Worm (Caenorhabditis elegans): ENCODE measurements around the gene gln-3.

Gene gln-3

ce11 chrIV:16192754-16193153 is 22.3 kb upstream of the gln-3 start:
- TF ChIP-seq ceh-82 (tag; optimal IDR thresholded peaks at IDR 0.05) (no peak), sma-3 (GFP tag; optimal IDR thresholded peaks at IDR 0.05) (no peak), mbf-1 (tag; optimal IDR thresholded peaks at IDR 0.05) (no peak), sma-9 (GFP tag; optimal IDR thresholded peaks at IDR 0.05) (no peak), sma-9 (tag; optimal IDR thresholded peaks at IDR 0.05) (no peak), blmp-1 (tag; optimal IDR thresholded peaks at IDR 0.05; ENCODE audit: insufficient read depth) (peak; percentile 52)

- TF ChIP-seq lsy-2 (tag; optimal IDR thresholded peaks at IDR 0.05) (no peak), ceh-82 (tag; optimal IDR thresholded peaks at IDR 0.05) (no peak), nhr-12 (tag; optimal IDR thresholded peaks at IDR 0.05) (no peak), nhr-10 (tag; optimal IDR thresholded peaks at IDR 0.05) (no peak), blmp-1 (tag; optimal IDR thresholded peaks at IDR 0.05; ENCODE audit: insufficient read depth) (no peak), lin-11 (tag; optimal IDR thresholded peaks at IDR 0.05) (no peak), mdl-1 (tag; optimal IDR thresholded peaks at IDR 0.05) (no peak), crh-2 (tag; optimal IDR thresholded peaks at IDR 0.05) (no peak), sem-4 (tag; optimal IDR thresholded peaks at IDR 0.05) (no peak)
Observed at ce11 chrIV:16191597-16191996, 21.1 kb upstream of the gln-3 start.

DNA sequence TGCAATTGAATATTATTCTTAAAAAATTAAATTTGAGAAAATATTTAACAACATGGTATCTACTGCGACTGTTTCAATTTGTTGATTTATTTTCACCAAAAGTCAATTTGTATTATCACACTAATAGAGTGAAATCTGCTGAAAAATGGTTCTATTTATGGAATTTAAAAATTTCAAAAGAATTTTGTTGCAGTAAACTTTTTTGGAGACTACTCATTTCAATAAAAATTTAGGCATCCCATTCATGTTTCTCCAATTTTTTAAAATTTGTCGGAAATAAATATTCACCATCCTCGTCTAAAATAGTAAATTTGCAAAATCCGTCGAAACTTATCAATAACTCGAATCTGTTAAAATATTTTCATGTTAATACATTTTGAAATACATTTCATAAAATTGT is 15.5 kb upstream of the gln-3 start:
- TF ChIP-seq ceh-16 (tag; optimal IDR thresholded peaks at IDR 0.05) (no peak), gmeb-1 (tag; optimal IDR thresholded peaks at IDR 0.05) (no peak), mab-5 (tag; optimal IDR thresholded peaks at IDR 0.05) (no peak), zag-1 (tag; optimal IDR thresholded peaks at IDR 0.05) (no peak), nhr-12 (tag; optimal IDR thresholded peaks at IDR 0.05) (no peak), elt-1 (tag; optimal IDR thresholded peaks at IDR 0.05) (no peak), blmp-1 (tag; optimal IDR thresholded peaks at IDR 0.05; ENCODE audit: insufficient read depth) (no peak), fos-1 (tag; optimal IDR thresholded peaks at IDR 0.05) (no peak), lin-13 (GFP tag; optimal IDR thresholded peaks at IDR 0.05) (no peak), sma-3 (GFP tag; optimal IDR thresholded peaks at IDR 0.05) (no peak)

- TF ChIP-seq F13H6.1 (tag; optimal IDR thresholded peaks at IDR 0.05) (no peak), ama-1 (optimal IDR thresholded peaks at IDR 0.05) (no peak), sma-9 (GFP tag; optimal IDR thresholded peaks at IDR 0.05) (no peak), sma-9 (tag; optimal IDR thresholded peaks at IDR 0.05) (no peak), ceh-82 (tag; optimal IDR thresholded peaks at IDR 0.05) (no peak), ztf-4 (tag; optimal IDR thresholded peaks at IDR 0.05) (no peak), nhr-12 (tag; optimal IDR thresholded peaks at IDR 0.05) (no peak), fos-1 (tag; optimal IDR thresholded peaks at IDR 0.05) (no peak), crh-2 (tag; optimal IDR thresholded peaks at IDR 0.05) (no peak), mbf-1 (tag; optimal IDR thresholded peaks at IDR 0.05) (no peak), nhr-25 (tag; optimal IDR thresholded peaks at IDR 0.05) (no peak), unc-55 (GFP tag; optimal IDR thresholded peaks at IDR 0.05) (no peak), unc-39 (tag; optimal IDR thresholded peaks at IDR 0.05) (no peak), dmd-4 (tag; optimal IDR thresholded peaks at IDR 0.05) (no peak), alr-1 (tag; optimal IDR thresholded peaks at IDR 0.05) (no peak), mab-5 (tag; optimal IDR thresholded peaks at IDR 0.05) (no peak), lin-13 (GFP tag; optimal IDR thresholded peaks at IDR 0.05) (no peak), ztf-11 (tag; optimal IDR thresholded peaks at IDR 0.05) (no peak), nhr-11 (tag; optimal IDR thresholded peaks at IDR 0.05) (no peak), gmeb-1 (tag; optimal IDR thresholded peaks at IDR 0.05) (no peak)
Observed at ce11 chrIV:16184521-16184920, 14.0 kb upstream of the gln-3 start, which contains the start of gene Y105C5B.1413. Y105C5B.1413 (minus strand) TSS chrIV:16184621.

- TF ChIP-seq egl-27 (tag; optimal IDR thresholded peaks at IDR 0.05) = peak; percentile 82
- TF ChIP-seq sma-3 (GFP tag; optimal IDR thresholded peaks at IDR 0.05) = peak; percentile 94
- TF ChIP-seq mdl-1 (tag; optimal IDR thresholded peaks at IDR 0.05) = peak in 1 of 2 experiments; percentile 52
- TF ChIP-seq unc-62 (GFP tag; optimal IDR thresholded peaks at IDR 0.05) = no peak
- TF ChIP-seq C34F6.9 (tag; optimal IDR thresholded peaks at IDR 0.05) = no peak
- TF ChIP-seq ZK546.5 (tag; optimal IDR thresholded peaks at IDR 0.05) = no peak
- no peak for TF ChIP-seq dmd-4 (tag; optimal IDR thresholded peaks at IDR 0.05)
- peak; percentile 84 for TF ChIP-seq nhr-129 (tag; optimal IDR thresholded peaks at IDR 0.05)
- no peak for TF ChIP-seq lin-39 (tag; optimal IDR thresholded peaks at IDR 0.05)
- no peak for TF ChIP-seq peb-1 (tag; optimal IDR thresholded peaks at IDR 0.05)
- no peak for TF ChIP-seq ceh-16 (tag; optimal IDR thresholded peaks at IDR 0.05)
- TF ChIP-seq nhr-77 (tag; optimal IDR thresholded peaks at IDR 0.05) = no peak
- TF ChIP-seq ztf-1 (GFP tag; conservative IDR thresholded peaks at IDR 0.05) = no peak
- TF ChIP-seq elt-1 (tag; optimal IDR thresholded peaks at IDR 0.05) = no peak
- peak; percentile 90 for TF ChIP-seq crh-2 (tag; optimal IDR thresholded peaks at IDR 0.05)
- TF ChIP-seq fos-1 (tag; optimal IDR thresholded peaks at IDR 0.05) = peak; percentile 78
- TF ChIP-seq nhr-23 (tag; optimal IDR thresholded peaks at IDR 0.05) = no peak
- peak; percentile 88 for TF ChIP-seq snpc-4 (tag; optimal IDR thresholded peaks at IDR 0.05)
- TF ChIP-seq aly-2 (tag; optimal IDR thresholded peaks at IDR 0.05) = no peak
- peak; percentile 69 for TF ChIP-seq nhr-25 (tag; optimal IDR thresholded peaks at IDR 0.05)
- TF ChIP-seq nhr-237 (tag; optimal IDR thresholded peaks at IDR 0.05) = no peak
- peak; percentile 58 for TF ChIP-seq blmp-1 (tag; optimal IDR thresholded peaks at IDR 0.05; ENCODE audit: insufficient read depth)
- TF ChIP-seq nhr-21 (tag; optimal IDR thresholded peaks at IDR 0.05) = peak; percentile 89
- peak; percentile 60 for TF ChIP-seq sem-4 (tag; optimal IDR thresholded peaks at IDR 0.05)
- peak; percentile 83 for TF ChIP-seq F13H6.1 (tag; optimal IDR thresholded peaks at IDR 0.05)
- TF ChIP-seq gmeb-1 (tag; optimal IDR thresholded peaks at IDR 0.05) = peak; percentile 79
Observed at ce11 chrIV:16180898-16181482, 10.5 kb upstream of the gln-3 start.
